Worm (Caenorhabditis elegans) whole organism, L2 larva: Measurements from ENCODE around the gene fbxa-165.

Experiments
- ZK546.5 ChIP-seq: sonication (generic microtip); optimal IDR thresholded peaks from 2 replicates; lab custom pipeline; 2017; ENCODE audit warnings: missing biosample characterization, missing genetic modification characterization
- alr-1 ChIP-seq: fragments of 150-350 bp; optimal IDR thresholded peaks from 2 replicates; lab custom pipeline; 2014; ENCODE audit warnings: missing biosample characterization, missing genetic modification characterization
- ama-1 ChIP-seq: fragments of 150-350 bp; optimal IDR thresholded peaks from 2 replicates; lab custom pipeline; 2018; ENCODE audit warnings: inconsistent platforms
- blmp-1 ChIP-seq: sonication (generic microtip); optimal IDR thresholded peaks from 2 replicates; lab custom pipeline; 2017; ENCODE audit warnings: missing genetic modification characterization, mild to moderate bottlenecking, missing compliant biosample characterization, antibody characterized with exemption, moderate library complexity; ENCODE audit not compliant: insufficient read depth
- ceh-82 ChIP-seq: fragments of 150-350 bp; optimal IDR thresholded peaks from 2 replicates; lab custom pipeline; 2014; ENCODE audit warnings: missing biosample characterization, missing genetic modification characterization
- fos-1 ChIP-seq: fragments of 150-350 bp; optimal IDR thresholded peaks from 2 replicates; lab custom pipeline; 2014; ENCODE audit warnings: missing biosample characterization, missing genetic modification characterization
- lin-11 ChIP-seq: fragments of 150-350 bp; sonication (generic microtip); optimal IDR thresholded peaks from 2 replicates; lab custom pipeline; 2014; ENCODE audit warnings: missing biosample characterization, missing genetic modification characterization, inconsistent platforms, mixed read lengths
- lin-13 ChIP-seq: fragments of 150-350 bp; optimal IDR thresholded peaks from 2 replicates; lab custom pipeline; 2014; ENCODE audit warnings: missing biosample characterization, missing genetic modification reagents, missing genetic modification characterization
- lin-39 ChIP-seq: fragments of 150-350 bp; optimal IDR thresholded peaks from 2 replicates; lab custom pipeline; 2014; ENCODE audit warnings: missing biosample characterization, missing genetic modification reagents, missing genetic modification characterization
- lsy-2 ChIP-seq, 2 experiments: fragments of 150-350 bp in 1 of 2; sonication (generic microtip) in 1 of 2; optimal IDR thresholded peaks; 2 replicates each; lab custom pipeline; 2014 to 2017; ENCODE audit warnings: missing biosample characterization in 2 of 2, missing genetic modification characterization in 2 of 2
- mab-5 ChIP-seq: fragments of 150-350 bp; optimal IDR thresholded peaks from 2 replicates; lab custom pipeline; 2014; ENCODE audit warnings: missing biosample characterization, missing genetic modification characterization
- mbf-1 ChIP-seq: sonication (generic microtip); optimal IDR thresholded peaks from 2 replicates; lab custom pipeline; 2017; ENCODE audit warnings: missing biosample characterization, missing genetic modification characterization
- nhr-11 ChIP-seq: fragments of 150-350 bp; optimal IDR thresholded peaks from 2 replicates; lab custom pipeline; 2014; ENCODE audit warnings: missing biosample characterization, missing genetic modification characterization
- nhr-12 ChIP-seq: fragments of 150-350 bp; optimal IDR thresholded peaks from 2 replicates; lab custom pipeline; 2014; ENCODE audit warnings: missing biosample characterization, missing genetic modification characterization
- nhr-237 ChIP-seq: fragments of 150-350 bp; optimal IDR thresholded peaks from 2 replicates; lab custom pipeline; 2014; ENCODE audit warnings: missing biosample characterization, missing genetic modification characterization
- nhr-6 ChIP-seq: fragments of 150-350 bp; optimal IDR thresholded peaks from 2 replicates; lab custom pipeline; 2014; ENCODE audit warnings: missing biosample characterization, missing genetic modification characterization
- sem-4 ChIP-seq: fragments of 150-350 bp; optimal IDR thresholded peaks from 2 replicates; lab custom pipeline; 2014; ENCODE audit warnings: missing biosample characterization, missing genetic modification reagents, missing genetic modification characterization
- skn-1 ChIP-seq: sonication (generic microtip); optimal IDR thresholded peaks from 2 replicates; lab custom pipeline; 2017; ENCODE audit warnings: missing biosample characterization, missing genetic modification characterization
- sma-3 ChIP-seq: sonication (generic microtip); optimal IDR thresholded peaks from 2 replicates; lab custom pipeline; 2016; ENCODE audit warnings: missing genetic modification reagents, missing genetic modification characterization, missing compliant biosample characterization
- unc-39 ChIP-seq: fragments of 150-350 bp; optimal IDR thresholded peaks from 2 replicates; lab custom pipeline; 2014; ENCODE audit warnings: missing biosample characterization, missing genetic modification characterization

Gene fbxa-165

ce11 chrII:1576772-1577171 is 39.5 kb downstream of the fbxa-165 start:
- no peak for TF ChIP-seq ceh-82 (tag; lab: Kevin White, UChicago)
- peak; percentile 82 for TF ChIP-seq fos-1 (tag; lab: Kevin White, UChicago)

ce11 chrII:1576030-1576429 is 40.3 kb downstream of the fbxa-165 start, which contains the start of gene K05F6.10:
Gene K05F6.10 (minus strand): TSS chrII:1576130.
- TF ChIP-seq ama-1 (lab: Kevin White, UChicago) (no peak), skn-1 (tag; lab: Kevin White, UChicago) (no peak), blmp-1 (no peak), unc-39 (no peak), ZK546.5 (tag; lab: Kevin White, UChicago) (no peak), fos-1 (tag; lab: Kevin White, UChicago) (no peak), lin-13 (GFP tag; lab: Kevin White, UChicago) (no peak), nhr-237 (tag; lab: Kevin White, UChicago) (no peak), ceh-82 (tag; lab: Kevin White, UChicago) (no peak), sem-4 (tag; lab: Kevin White, UChicago) (no peak), nhr-6 (tag; lab: Kevin White, UChicago) (no peak), lin-39 (tag; lab: Kevin White, UChicago) (no peak)
- TF ChIP-seq, all 48 proteins: peak for 0

ce11 chrII:1571032-1571431 is 45.2 kb downstream of the fbxa-165 start, which contains the start of gene fbxb-46:
Gene fbxb-46 (minus strand): TSS chrII:1571132.
- TF ChIP-seq lsy-2 (tag; optimal IDR thresholded peaks at IDR 0.05; lab: Kevin White, UChicago) (no peak), mab-5 (tag; lab: Kevin White, UChicago) (no peak), nhr-11 (tag; lab: Kevin White, UChicago) (no peak), sma-3 (GFP tag; lab: Kevin White, UChicago) (no peak), mbf-1 (tag; lab: Kevin White, UChicago) (no peak), nhr-12 (no peak), lin-11 (tag; lab: Kevin White, UChicago) (no peak), ZK546.5 (tag; lab: Kevin White, UChicago) (no peak)

- no peak for TF ChIP-seq mab-5 (tag; lab: Kevin White, UChicago)
- TF ChIP-seq alr-1, result no peak
Measured at ce11 chrII:1568214-1568613, 48.1 kb downstream of the fbxa-165 start, which contains the start of gene fbxb-49. Gene fbxb-49 (plus strand): TSS chrII:1568514.

ce11 chrII:1567646-1568045 is 48.6 kb downstream of the fbxa-165 start, which contains the start of gene K05F6.8:
Gene K05F6.8 (minus strand): TSS chrII:1567746.
- TF ChIP-seq nhr-237 (tag; lab: Kevin White, UChicago), result no peak
